Worm (Caenorhabditis elegans) whole organism, young adult: Measurements from ENCODE around the gene R05A10.8.

Source experiments
- B0336.3 ChIP-seq: fragments of 200-800 bp; sonication (Bioruptor generic); IDR thresholded peaks from 2 replicates; pipeline ENCODE4 v1.3.6; 2022; ENCODE audit warnings: missing genetic modification characterization, missing compliant biosample characterization
- C06A6.2 ChIP-seq: fragments of 200-800 bp; sonication (Bioruptor generic); conservative IDR thresholded peaks from 2 replicates; pipeline ENCODE4 v1.3.6; 2022; ENCODE audit warnings: missing genetic modification characterization, missing compliant biosample characterization
- C17E4.6 ChIP-seq: fragments of 200-800 bp; sonication (Bioruptor generic); IDR thresholded peaks from 2 replicates; pipeline ENCODE4 v1.3.6; 2022; ENCODE audit warnings: missing genetic modification reagents, missing genetic modification characterization, missing compliant biosample characterization
- D2030.7 ChIP-seq: fragments of 200-800 bp; sonication (Bioruptor generic); IDR thresholded peaks from 2 replicates; pipeline ENCODE4 v1.3.6; 2022; ENCODE audit warnings: missing genetic modification reagents, missing genetic modification characterization, missing compliant biosample characterization
- F10E7.11 ChIP-seq: sonication (generic microtip); optimal IDR thresholded peaks from 2 replicates; lab custom pipeline; 2017; ENCODE audit warnings: mild to moderate bottlenecking, missing genetic modification characterization, moderate library complexity, missing compliant biosample characterization
- F33H1.4 ChIP-seq: fragments of 200-800 bp; sonication (Bioruptor generic); IDR thresholded peaks from 2 replicates; pipeline ENCODE4 v1.3.6; 2022; ENCODE audit warnings: missing genetic modification reagents, missing genetic modification characterization, missing compliant biosample characterization
- F39B2.1 ChIP-seq: fragments of 200-800 bp; sonication (Bioruptor generic); IDR thresholded peaks from 2 replicates; pipeline ENCODE4 v1.3.6; 2022; ENCODE audit warnings: missing genetic modification reagents, missing genetic modification characterization, missing compliant biosample characterization
- Y53G8AR.9 ChIP-seq: fragments of 200-800 bp; sonication (Bioruptor generic); conservative IDR thresholded peaks from 2 replicates; pipeline ENCODE4 v1.3.6; 2022; ENCODE audit warnings: missing genetic modification reagents, missing genetic modification characterization, missing compliant biosample characterization
- Y56A3A.18 ChIP-seq: fragments of 200-800 bp; sonication (Bioruptor generic); IDR thresholded peaks from 2 replicates; pipeline ENCODE4 v1.3.6; 2022; ENCODE audit warnings: missing genetic modification reagents, missing genetic modification characterization, missing compliant biosample characterization
- aptf-2 ChIP-seq: fragments of 200-800 bp; sonication (Bioruptor generic); conservative IDR thresholded peaks from 2 replicates; pipeline ENCODE4 v1.3.6; 2022; ENCODE audit warnings: missing genetic modification reagents, missing genetic modification characterization, missing compliant biosample characterization
- atf-7 ChIP-seq: sonication (generic microtip); optimal IDR thresholded peaks from 2 replicates; lab custom pipeline; 2017; ENCODE audit warnings: mild to moderate bottlenecking, missing genetic modification characterization, missing compliant biosample characterization
- athp-1 ChIP-seq: sonication (generic microtip); optimal IDR thresholded peaks from 2 replicates; lab custom pipeline; 2017; ENCODE audit warnings: mild to moderate bottlenecking, missing genetic modification characterization, missing compliant biosample characterization
- attf-3 ChIP-seq: fragments of 200-800 bp; sonication (Bioruptor generic); conservative IDR thresholded peaks from 2 replicates; pipeline ENCODE4 v1.3.6; 2022; ENCODE audit warnings: missing genetic modification reagents, missing genetic modification characterization, missing compliant biosample characterization
- attf-6 ChIP-seq: fragments of 200-800 bp; sonication (Bioruptor generic); IDR thresholded peaks from 2 replicates; pipeline ENCODE4 v1.3.6; 2022; ENCODE audit warnings: missing genetic modification reagents, missing genetic modification characterization, missing compliant biosample characterization
- cebp-2 ChIP-seq: fragments of 200-800 bp; sonication (Bioruptor generic); IDR thresholded peaks from 2 replicates; pipeline ENCODE4 v1.3.6; 2022; ENCODE audit warnings: missing genetic modification characterization, missing compliant biosample characterization
- ceh-27 ChIP-seq: fragments of 200-800 bp; sonication (Bioruptor generic); optimal IDR thresholded peaks from 2 replicates; lab custom pipeline; 2018; ENCODE audit warnings: mild to moderate bottlenecking, missing genetic modification characterization, moderate library complexity, missing compliant biosample characterization
- ceh-40 ChIP-seq: fragments of 200-800 bp; sonication (Bioruptor generic); IDR thresholded peaks from 2 replicates; pipeline ENCODE4 v1.3.6; 2022; ENCODE audit warnings: missing genetic modification characterization, missing compliant biosample characterization
- chd-7 ChIP-seq: sonication (generic microtip); optimal IDR thresholded peaks from 2 replicates; lab custom pipeline; 2016; ENCODE audit warnings: mild to moderate bottlenecking, missing genetic modification characterization, moderate library complexity, missing compliant biosample characterization
- dox-1 ChIP-seq: fragments of 200-800 bp; sonication (Bioruptor generic); IDR thresholded peaks from 2 replicates; pipeline ENCODE4 v1.3.6; 2022; ENCODE audit warnings: missing genetic modification reagents, missing genetic modification characterization, missing compliant biosample characterization
- dpff-1 ChIP-seq: sonication (generic microtip); optimal IDR thresholded peaks from 2 replicates; lab custom pipeline; 2017; ENCODE audit warnings: mild to moderate bottlenecking, missing genetic modification characterization, missing compliant biosample characterization
- efl-1 ChIP-seq: fragments of 150-350 bp; optimal IDR thresholded peaks from 2 replicates; lab custom pipeline; 2014; ENCODE audit warnings: missing biosample characterization, missing genetic modification reagents, missing genetic modification characterization
- gei-17 ChIP-seq: fragments of 200-800 bp; sonication (Bioruptor generic); optimal IDR thresholded peaks from 2 replicates; lab custom pipeline; 2018; ENCODE audit warnings: mild to moderate bottlenecking, missing genetic modification characterization, missing compliant biosample characterization
- hrde-1 ChIP-seq: sonication (generic microtip); optimal IDR thresholded peaks from 2 replicates; lab custom pipeline; 2016; ENCODE audit warnings: missing genetic modification characterization, mild to moderate bottlenecking, missing compliant biosample characterization, moderate library complexity, missing genotype, missing genetic modification reagents, borderline replicate concordance
- lin-35 ChIP-seq, 3 experiments: fragments of 150-350 bp in 2 of 3; sonication (generic microtip) in 1 of 3; optimal IDR thresholded peaks; 2 replicates each; lab custom pipeline; 2014 to 2018; ENCODE audit warnings: missing biosample characterization in 3 of 3, missing genetic modification characterization in 3 of 3, missing genetic modification reagents in 3 of 3
- lin-54 ChIP-seq: fragments of 200-800 bp; sonication (Bioruptor generic); optimal IDR thresholded peaks from 2 replicates; lab custom pipeline; 2018; ENCODE audit warnings: mild to moderate bottlenecking, missing genetic modification characterization, missing compliant biosample characterization
- madf-3 ChIP-seq: fragments of 200-800 bp; sonication (Bioruptor generic); IDR thresholded peaks from 2 replicates; pipeline ENCODE4 v1.3.6; 2022; ENCODE audit warnings: missing genetic modification reagents, missing genetic modification characterization, missing compliant biosample characterization
- madf-6 ChIP-seq: fragments of 200-800 bp; sonication (Bioruptor generic); IDR thresholded peaks from 2 replicates; pipeline ENCODE4 v1.3.6; 2022; ENCODE audit warnings: missing genetic modification reagents, missing genetic modification characterization, missing compliant biosample characterization
- nhr-90 ChIP-seq: sonication (generic microtip); optimal IDR thresholded peaks from 2 replicates; lab custom pipeline; 2016; ENCODE audit warnings: missing genotype, mild to moderate bottlenecking, missing genetic modification characterization, missing compliant biosample characterization
- sdz-38 ChIP-seq: sonication (generic microtip); optimal IDR thresholded peaks from 2 replicates; lab custom pipeline; 2016; ENCODE audit warnings: missing genotype, missing genetic modification characterization, missing compliant biosample characterization
- snpc-1.1 ChIP-seq: sonication (generic microtip); optimal IDR thresholded peaks from 2 replicates; lab custom pipeline; 2017; ENCODE audit warnings: missing genetic modification characterization, mild to moderate bottlenecking, missing compliant biosample characterization, antibody characterized with exemption, moderate library complexity, missing genotype, missing genetic modification reagents; ENCODE audit not compliant: insufficient read depth
- snpc-1.3 ChIP-seq: sonication (generic microtip); optimal IDR thresholded peaks from 2 replicates; lab custom pipeline; 2017; ENCODE audit warnings: missing genetic modification characterization, mild to moderate bottlenecking, missing compliant biosample characterization, antibody characterized with exemption, moderate library complexity, missing genotype, missing genetic modification reagents; ENCODE audit not compliant: insufficient read depth
- snpc-4 ChIP-seq, 5 experiments: fragments of 150-350 bp in 1 of 5; sonication (generic microtip) in 4 of 5; optimal IDR thresholded peaks; 2 replicates each; lab custom pipeline; 2014 to 2018; ENCODE audit warnings: missing genetic modification characterization in 5 of 5, missing biosample characterization in 3 of 5, antibody characterized with exemption in 2 of 5, mild to moderate bottlenecking in 2 of 5, missing compliant biosample characterization in 2 of 5, missing genotype in 2 of 5, moderate library complexity in 2 of 5, missing genetic modification reagents in 1 of 5
- sptf-2 ChIP-seq: fragments of 200-800 bp; sonication (Bioruptor generic); optimal IDR thresholded peaks from 2 replicates; lab custom pipeline; 2018; ENCODE audit warnings: mild to moderate bottlenecking, missing genetic modification characterization, missing compliant biosample characterization
- tbp1 ChIP-seq: fragments of 200-800 bp; sonication (Bioruptor generic); optimal IDR thresholded peaks from 2 replicates; lab custom pipeline; 2018; ENCODE audit warnings: mild to moderate bottlenecking, missing genetic modification characterization, missing compliant biosample characterization
- unc-130 ChIP-seq: sonication (generic microtip); optimal IDR thresholded peaks from 2 replicates; lab custom pipeline; 2016; ENCODE audit warnings: missing genetic modification reagents, missing genetic modification characterization, missing compliant biosample characterization
- ztf-25 ChIP-seq: fragments of 200-800 bp; sonication (Bioruptor generic); IDR thresholded peaks from 2 replicates; pipeline ENCODE4 v1.3.6; 2022; ENCODE audit warnings: missing genetic modification reagents, missing genetic modification characterization, missing compliant biosample characterization

Gene R05A10.8

ce11 chrIV:14114357-14114756, 43.6 kb downstream of the R05A10.8 start (continued):
- TF ChIP-seq B0336.3 (GFP tag; lab: Robert Waterston, UW) (no peak), Y53G8AR.9 (GFP tag; lab: Robert Waterston, UW) (no peak), tbp1 (GFP tag; lab: Kevin White, UChicago) (peak; percentile 24), dpff-1 (no peak), C17E4.6 (no peak), lin-54 (no peak), nhr-90 (no peak)

- TF ChIP-seq snpc-1.3 (tag; lab: Kevin White, UChicago) (peak; percentile 51), madf-6 (GFP tag; lab: Robert Waterston, UW) (0 out of 2 replicates have a peak, but pooled peaks have one; percentile 17), D2030.7 (GFP tag; lab: Robert Waterston, UW) (no peak), F10E7.11 (no peak), dox-1 (GFP tag; lab: Robert Waterston, UW) (no peak), C06A6.2 (GFP tag; lab: Robert Waterston, UW) (no peak), attf-3 (GFP tag; lab: Robert Waterston, UW) (no peak), attf-6 (peak; percentile 57; the same call in 1 of the 2 replicates), hrde-1 (tag; lab: Kevin White, UChicago) (no peak), Y56A3A.18 (GFP tag; lab: Robert Waterston, UW) (no peak), ceh-40 (no peak), cebp-2 (GFP tag; lab: Robert Waterston, UW) (0 out of 2 replicates have a peak, but pooled peaks have one; percentile 25), tbp1 (GFP tag; lab: Kevin White, UChicago) (peak; percentile 27), snpc-1.1 (no peak), ceh-27 (no peak), chd-7 (tag; lab: Kevin White, UChicago) (no peak), aptf-2 (GFP tag; lab: Robert Waterston, UW) (no peak), F33H1.4 (peak; percentile 44; the same call in 1 of the 2 replicates), sptf-2 (no peak), snpc-4 (GFP tag; optimal IDR thresholded peaks at IDR 0.05; lab: Kevin White, UChicago) (no peak), snpc-4 (tag; optimal IDR thresholded peaks at IDR 0.05; lab: Kevin White, UChicago) (peak; percentile 22 to 90 (median 37)), ztf-25 (GFP tag; lab: Robert Waterston, UW) (no peak)
Measured at ce11 chrIV:14113621-14114020, 44.4 kb downstream of the R05A10.8 start.

ce11 chrIV:14107647-14108046, 50.3 kb downstream of the R05A10.8 start:
- TF ChIP-seq F39B2.1 (no peak), hrde-1 (tag; lab: Kevin White, UChicago) (peak; percentile 18), madf-3 (no peak), Y56A3A.18 (GFP tag; lab: Robert Waterston, UW) (no peak), snpc-4 (GFP tag; optimal IDR thresholded peaks at IDR 0.05; lab: Kevin White, UChicago) (peak; percentile 56), snpc-4 (tag; optimal IDR thresholded peaks at IDR 0.05; lab: Kevin White, UChicago) (peak in 2 of 4 experiments; percentile 53 to 84), attf-6 (peak; percentile 75), unc-130 (no peak), gei-17 (GFP tag; lab: Kevin White, UChicago) (no peak), attf-3 (GFP tag; lab: Robert Waterston, UW) (no peak)
- TF ChIP-seq, all 124 proteins: peak for 3

ce11 chrIV:14106274-14106673, 51.7 kb downstream of the R05A10.8 start, which contains the start of gene ins-34:
Gene ins-34 (plus strand): TSS chrIV:14106574.
- TF ChIP-seq sdz-38 (tag; lab: Kevin White, UChicago) (no peak), madf-6 (GFP tag; lab: Robert Waterston, UW) (no peak), atf-7 (tag; lab: Kevin White, UChicago) (no peak), gei-17 (GFP tag; lab: Kevin White, UChicago) (no peak), lin-35 (GFP tag; optimal IDR thresholded peaks at IDR 0.05; lab: Kevin White, UChicago) (no peak), C06A6.2 (GFP tag; lab: Robert Waterston, UW) (no peak), athp-1 (tag; lab: Kevin White, UChicago) (no peak), Y53G8AR.9 (GFP tag; lab: Robert Waterston, UW) (no peak), efl-1 (GFP tag; lab: Kevin White, UChicago) (no peak), sptf-2 (no peak)
